Fruit fly (Drosophila melanogaster) whole organism, pupa: Measurements from ENCODE around the gene Rbp6.

Experiments used
- CG10348 ChIP-seq: fragments of 200-800 bp; sonication (Bioruptor generic); IDR thresholded peaks from 2 replicates; pipeline ENCODE4 v1.3.6; 2022; ENCODE audit warnings: missing biosample characterization, missing genetic modification characterization
- CG12605 ChIP-seq: fragments of 200-800 bp; sonication (Bioruptor generic); IDR thresholded peaks from 2 replicates; pipeline ENCODE4 v1.3.6; 2022; ENCODE audit warnings: missing biosample characterization, missing genetic modification characterization
- CG13204 ChIP-seq: fragments of 200-800 bp; sonication (Bioruptor generic); optimal IDR thresholded peaks from 2 replicates; lab custom pipeline; 2018; ENCODE audit warnings: missing biosample characterization, mild to moderate bottlenecking, missing genetic modification characterization, moderate library complexity
- CG14655 ChIP-seq: fragments of 200-800 bp; sonication (Bioruptor generic); optimal IDR thresholded peaks from 3 replicates; lab custom pipeline; 2017; ENCODE audit warnings: mild to moderate bottlenecking, missing biosample characterization, missing genetic modification reagents, missing genetic modification characterization
- CG15710 ChIP-seq: fragments of 200-800 bp; sonication (Bioruptor generic); optimal IDR thresholded peaks from 2 replicates; lab custom pipeline; 2018; ENCODE audit warnings: missing biosample characterization, mild to moderate bottlenecking, missing genetic modification characterization, moderate library complexity
- CG17806 ChIP-seq: fragments of 200-800 bp; sonication (Bioruptor generic); optimal IDR thresholded peaks from 2 replicates; lab custom pipeline; 2018; ENCODE audit warnings: missing biosample characterization, mild to moderate bottlenecking, missing genetic modification characterization, moderate library complexity
- CG32121 ChIP-seq: fragments of 200-800 bp; sonication (Bioruptor generic); IDR thresholded peaks from 2 replicates; pipeline ENCODE4 v1.3.6; 2022; ENCODE audit warnings: missing biosample characterization, missing genetic modification characterization
- CG34367 ChIP-seq: fragments of 200-800 bp; sonication (Bioruptor generic); optimal IDR thresholded peaks from 2 replicates; lab custom pipeline; 2018; ENCODE audit warnings: missing biosample characterization, mild to moderate bottlenecking, missing genetic modification characterization
- CG4496 ChIP-seq: fragments of 200-800 bp; sonication (Bioruptor generic); IDR thresholded peaks from 3 replicates; pipeline ENCODE4 v1.3.6; 2022; ENCODE audit warnings: missing biosample characterization, missing genetic modification characterization
- CG8159 ChIP-seq: fragments of 200-800 bp; sonication (Bioruptor generic); optimal IDR thresholded peaks from 3 replicates; lab custom pipeline; 2018; ENCODE audit warnings: missing biosample characterization, mild to moderate bottlenecking, missing genetic modification characterization, moderate library complexity
- CG8301 ChIP-seq: fragments of 200-800 bp; sonication (Bioruptor generic); optimal IDR thresholded peaks from 2 replicates; lab custom pipeline; 2018; ENCODE audit warnings: missing biosample characterization, mild to moderate bottlenecking, missing genetic modification characterization
- CG9948 ChIP-seq: fragments of 200-800 bp; sonication (Bioruptor generic); optimal IDR thresholded peaks from 2 replicates; lab custom pipeline; 2018; ENCODE audit warnings: missing biosample characterization, mild to moderate bottlenecking, missing genetic modification characterization, moderate library complexity
- D1 ChIP-seq: fragments of 200-800 bp; sonication (Bioruptor generic); optimal IDR thresholded peaks from 2 replicates; lab custom pipeline; 2018; ENCODE audit warnings: missing biosample characterization, mild to moderate bottlenecking, missing genetic modification characterization, moderate library complexity
- EcR ChIP-seq: fragments of 200-800 bp; sonication (Bioruptor generic); optimal IDR thresholded peaks from 3 replicates; lab custom pipeline; 2019; ENCODE audit warnings: missing biosample characterization, missing genetic modification characterization, mild to moderate bottlenecking, moderate library complexity, missing genetic modification reagents
- Ets98B ChIP-seq: fragments of 200-800 bp; sonication (Bioruptor generic); IDR thresholded peaks from 2 replicates; pipeline ENCODE4 v1.3.6; 2022; ENCODE audit warnings: missing biosample characterization, missing genetic modification characterization
- Pif1A ChIP-seq: fragments of 200-800 bp; sonication (Bioruptor generic); optimal IDR thresholded peaks from 3 replicates; lab custom pipeline; 2016; ENCODE audit warnings: missing biosample characterization, missing genetic modification characterization
- Pif1B ChIP-seq: fragments of 200-800 bp; sonication (Bioruptor generic); optimal IDR thresholded peaks from 3 replicates; lab custom pipeline; 2016; ENCODE audit warnings: missing biosample characterization, missing genetic modification characterization
- Snoo ChIP-seq: fragments of 200-800 bp; sonication (Bioruptor generic); optimal IDR thresholded peaks from 3 replicates; lab custom pipeline; 2017; ENCODE audit warnings: missing biosample characterization, mild to moderate bottlenecking, missing genetic modification characterization, inconsistent platforms
- fd96Ca ChIP-seq: fragments of 200-800 bp; sonication (Bioruptor generic); IDR thresholded peaks from 3 replicates; pipeline ENCODE4 v1.3.6; 2022; ENCODE audit warnings: missing biosample characterization, missing genetic modification characterization
- gl ChIP-seq: fragments of 200-800 bp; sonication (Bioruptor generic); optimal IDR thresholded peaks from 2 replicates; lab custom pipeline; 2018; ENCODE audit warnings: missing biosample characterization, mild to moderate bottlenecking, missing genetic modification characterization
- rn ChIP-seq: fragments of 200-800 bp; sonication (Bioruptor generic); IDR thresholded peaks from 2 replicates; pipeline ENCODE4 v1.3.6; 2022; ENCODE audit warnings: missing biosample characterization, missing genetic modification characterization

The Rbp6 gene

dm6 chr3L:17120510-17120909, 117.5 kb downstream of the Rbp6 start:
- TF ChIP-seq CG8159 (peak; percentile 13), CG32121 (GFP tag; lab: Robert Waterston, UW) (no peak)

- TF ChIP-seq CG15710 (tag; lab: Kevin White, UChicago): no peak
- peak; percentile 5 for TF ChIP-seq CG8159
- TF ChIP-seq CG32121 (GFP tag; lab: Robert Waterston, UW): no peak
Measured at dm6 chr3L:17113219-17113618, 124.8 kb downstream of the Rbp6 start.

- no peak for TF ChIP-seq fd96Ca
- TF ChIP-seq CG8159: no peak
- TF ChIP-seq Pif1A (GFP tag; lab: Kevin White, UChicago): no peak
- no peak for TF ChIP-seq CG17806 (tag; lab: Kevin White, UChicago)
- no peak for TF ChIP-seq EcR (GFP tag; lab: Kevin White, UChicago)
- no peak for TF ChIP-seq CG4496 (GFP tag; lab: Robert Waterston, UW)
- TF ChIP-seq CG9948 (tag; lab: Kevin White, UChicago): no peak
- TF ChIP-seq, all 21 proteins: peak for 0
Measured at dm6 chr3L:17106492-17106891, 131.5 kb downstream of the Rbp6 start.

dm6 chr3L:17077273-17077672, 160.7 kb downstream of the Rbp6 start:
- TF ChIP-seq CG17806 (tag; lab: Kevin White, UChicago) (no peak), CG10348 (GFP tag; lab: Robert Waterston, UW) (no peak), D1 (tag; lab: Kevin White, UChicago) (no peak), CG12605 (GFP tag; lab: Robert Waterston, UW) (no peak), rn (no peak), CG8159 (no peak), gl (tag; lab: Kevin White, UChicago) (no peak), Pif1B (GFP tag; lab: Kevin White, UChicago) (no peak), CG34367 (tag; lab: Kevin White, UChicago) (no peak), CG13204 (GFP tag; lab: Kevin White, UChicago) (no peak), CG32121 (GFP tag; lab: Robert Waterston, UW) (no peak), Pif1A (GFP tag; lab: Kevin White, UChicago) (no peak), CG9948 (tag; lab: Kevin White, UChicago) (no peak), fd96Ca (no peak), CG15710 (tag; lab: Kevin White, UChicago) (no peak)

dm6 chr3L:17055467-17055877, 182.5 kb downstream of the Rbp6 start, which contains the start of gene CG7724:
Gene CG7724 (plus strand): TSS chr3L:17055613.
- TF ChIP-seq CG9948 (tag; lab: Kevin White, UChicago) (no peak), CG8159 (no peak), Pif1A (GFP tag; lab: Kevin White, UChicago) (no peak), Ets98B (GFP tag; lab: Robert Waterston, UW) (no peak), CG17806 (tag; lab: Kevin White, UChicago) (no peak), CG4496 (GFP tag; lab: Robert Waterston, UW) (no peak; the same call in 2 of the 3 replicates), CG13204 (GFP tag; lab: Kevin White, UChicago) (no peak), D1 (tag; lab: Kevin White, UChicago) (no peak), Pif1B (GFP tag; lab: Kevin White, UChicago) (no peak), rn (no peak), Snoo (no peak), fd96Ca (no peak), EcR (GFP tag; lab: Kevin White, UChicago) (no peak), CG34367 (tag; lab: Kevin White, UChicago) (no peak), CG8301 (tag; lab: Kevin White, UChicago) (no peak), gl (tag; lab: Kevin White, UChicago) (no peak), CG10348 (GFP tag; lab: Robert Waterston, UW) (no peak), CG32121 (GFP tag; lab: Robert Waterston, UW) (no peak)
- TF ChIP-seq, all 21 proteins: peak for 0

- TF ChIP-seq CG32121 (GFP tag; lab: Robert Waterston, UW) (peak; percentile 65; the same call in 1 of the 2 replicates), CG9948 (tag; lab: Kevin White, UChicago) (no peak)
Measured at dm6 chr3L:17053932-17054331, 184.1 kb downstream of the Rbp6 start.

- TF ChIP-seq Snoo (no peak), CG32121 (GFP tag; lab: Robert Waterston, UW) (no peak), CG14655 (GFP tag; lab: Kevin White, UChicago) (no peak), CG12605 (GFP tag; lab: Robert Waterston, UW) (no peak), gl (tag; lab: Kevin White, UChicago) (peak; percentile 22), CG8301 (tag; lab: Kevin White, UChicago) (no peak), CG15710 (tag; lab: Kevin White, UChicago) (no peak), CG9948 (tag; lab: Kevin White, UChicago) (no peak), CG8159 (peak; percentile 1), EcR (GFP tag; lab: Kevin White, UChicago) (peak; percentile 37)
Measured at dm6 chr3L:17052388-17052905, 185.6 kb downstream of the Rbp6 start.
